Fruit fly (Drosophila melanogaster) whole organism, embryonic: ENCODE data around the gene Sec24CD.

Experiments
- CG6175 ChIP-seq: fragments of 200-800 bp; sonication (Bioruptor generic); IDR thresholded peaks from 3 replicates; pipeline ENCODE4 v1.3.6; 2022; ENCODE audit warnings: missing biosample characterization, missing genetic modification characterization
- Sry-β ChIP-seq: fragments of 200-800 bp; sonication (Bioruptor generic); optimal IDR thresholded peaks from 2 replicates; lab custom pipeline; 2018; ENCODE audit warnings: missing biosample characterization, mild to moderate bottlenecking, missing genetic modification characterization, moderate library complexity
- chinmo ChIP-seq: fragments of 200-800 bp; sonication (Bioruptor generic); IDR thresholded peaks from 4 replicates; pipeline ENCODE4 v1.3.6; 2022; ENCODE audit warnings: missing biosample characterization, missing genetic modification characterization; ENCODE audit not compliant: partially characterized antibody
- fru ChIP-seq: fragments of >200 bp; optimal IDR thresholded peaks from 2 replicates; lab custom pipeline; 2017
- trh ChIP-seq: fragments of 200-800 bp; sonication (Bioruptor generic); optimal IDR thresholded peaks from 2 replicates; lab custom pipeline; 2016; ENCODE audit warnings: missing biosample characterization, missing genetic modification characterization

DNA sequence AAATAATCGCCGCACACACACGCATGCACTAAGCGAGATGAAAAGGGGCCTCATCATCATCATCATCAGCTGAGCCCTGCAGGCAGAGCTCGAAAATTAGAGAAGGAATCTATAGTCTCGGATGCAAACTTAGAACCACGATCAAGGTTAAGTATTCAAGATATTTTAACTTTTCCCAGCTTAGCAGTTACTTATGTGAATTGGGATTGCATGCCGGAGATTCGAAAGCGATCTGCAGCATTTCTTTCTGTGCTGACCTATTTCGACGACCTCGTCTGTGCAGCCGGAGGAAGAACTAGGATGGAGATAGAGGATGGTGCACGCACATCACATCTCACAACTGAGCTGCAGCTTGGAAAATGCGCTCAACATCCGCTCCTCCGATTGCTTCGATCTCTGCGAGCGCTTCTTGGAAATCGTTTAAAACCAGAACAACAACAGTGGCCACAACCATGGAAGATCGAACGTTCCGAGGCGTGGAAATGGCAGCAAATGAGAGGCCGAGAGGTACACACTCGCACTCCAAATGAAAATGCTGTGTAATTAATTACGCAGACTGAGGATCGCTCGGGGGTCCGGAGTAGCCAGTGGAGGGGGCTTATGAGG, 53.8 kb downstream of the Sec24CD start:
- peak; percentile 44 for TF ChIP-seq trh
- no peak for TF ChIP-seq Sry-β (GFP tag; lab: Kevin White, UChicago)
- TF ChIP-seq CG6175 (GFP tag; lab: Robert Waterston, UW): no peak
- TF ChIP-seq chinmo: no peak
- no peak for TF ChIP-seq fru (lab: Kevin White, UChicago)
